Fruit fly (Drosophila melanogaster): ENCODE results near the gene CG4116.

Gene CG4116

dm6 chrX:3044798-3045197, 22.6 kb downstream of the CG4116 start:
- peak; percentile 66 for TF ChIP-seq h (GFP tag; optimal IDR thresholded peaks at IDR 0.05)
- TF ChIP-seq br (GFP tag; optimal IDR thresholded peaks at IDR 0.05): peak; percentile 57
- TF ChIP-seq OdsH (GFP tag; optimal IDR thresholded peaks at IDR 0.05): peak; percentile 45
- peak; percentile 68 for TF ChIP-seq ey (GFP tag; optimal IDR thresholded peaks at IDR 0.05)
- no peak for TF ChIP-seq dsf (GFP tag; optimal IDR thresholded peaks at IDR 0.05; ENCODE audit: borderline replicate concordance)
- TF ChIP-seq Vsx2 (GFP tag; optimal IDR thresholded peaks at IDR 0.05; ENCODE audit: partially characterized antibody): no peak
- TF ChIP-seq sv (GFP tag; optimal IDR thresholded peaks at IDR 0.05): no peak
- TF ChIP-seq HLH106 (tag; optimal IDR thresholded peaks at IDR 0.05): peak; percentile 52
- no peak for TF ChIP-seq sage (GFP tag; optimal IDR thresholded peaks at IDR 0.05)
- no peak for TF ChIP-seq tai (GFP tag; optimal IDR thresholded peaks at IDR 0.05)
- peak; percentile 41 for TF ChIP-seq Hnf4 (GFP tag; optimal IDR thresholded peaks at IDR 0.05)
- peak; percentile 59 for TF ChIP-seq rgr (GFP tag; optimal IDR thresholded peaks at IDR 0.05)
- no peak for TF ChIP-seq usp (GFP tag; optimal IDR thresholded peaks at IDR 0.05)
- no peak for TF ChIP-seq Rel (GFP tag; optimal IDR thresholded peaks at IDR 0.05)
- TF ChIP-seq Rel (tag; optimal IDR thresholded peaks at IDR 0.05): peak; percentile 0
- no peak for TF ChIP-seq brk (GFP tag; optimal IDR thresholded peaks at IDR 0.05)
- TF ChIP-seq woc (GFP tag; optimal IDR thresholded peaks at IDR 0.05): peak; percentile 16
- peak; percentile 34 for TF ChIP-seq fru (GFP tag; optimal IDR thresholded peaks at IDR 0.05)
- TF ChIP-seq Dfd (GFP tag; optimal IDR thresholded peaks at IDR 0.05): no peak
- peak in 1 of 2 experiments; percentile 44 for TF ChIP-seq foxo (GFP tag; optimal IDR thresholded peaks at IDR 0.05)
- TF ChIP-seq psq (GFP tag; optimal IDR thresholded peaks at IDR 0.05): peak; percentile 2
- peak; percentile 34 for TF ChIP-seq Sp1 (GFP tag; optimal IDR thresholded peaks at IDR 0.05)

- TF ChIP-seq Hr83 (GFP tag; optimal IDR thresholded peaks at IDR 0.05; ENCODE audit: poor library complexity, severe bottlenecking) (no peak), Dfd (GFP tag; optimal IDR thresholded peaks at IDR 0.05) (no peak), Sp1 (GFP tag; optimal IDR thresholded peaks at IDR 0.05) (no peak), Dif (GFP tag; optimal IDR thresholded peaks at IDR 0.05; ENCODE audit: partially characterized antibody) (no peak), psq (GFP tag; optimal IDR thresholded peaks at IDR 0.05) (no peak), sage (GFP tag; optimal IDR thresholded peaks at IDR 0.05) (no peak), woc (GFP tag; optimal IDR thresholded peaks at IDR 0.05) (no peak), jim (GFP tag; optimal IDR thresholded peaks at IDR 0.05) (no peak), HLH106 (tag; optimal IDR thresholded peaks at IDR 0.05) (no peak)
These were observed 24.5 kb downstream of the CG4116 start for dm6 chrX:3042737-3043307.

dm6 chrX:3041057-3041473, 26.3 kb downstream of the CG4116 start:
- TF ChIP-seq psq (GFP tag; optimal IDR thresholded peaks at IDR 0.05): peak; percentile 85
- TF ChIP-seq Vsx2 (GFP tag; optimal IDR thresholded peaks at IDR 0.05; ENCODE audit: partially characterized antibody): no peak
- TF ChIP-seq OdsH (GFP tag; optimal IDR thresholded peaks at IDR 0.05): peak; percentile 88
- TF ChIP-seq CG32264 (GFP tag; optimal IDR thresholded peaks at IDR 0.05): peak; percentile 31
- TF ChIP-seq Jra (GFP tag; optimal IDR thresholded peaks at IDR 0.05): peak; percentile 60
- TF ChIP-seq ey (GFP tag; optimal IDR thresholded peaks at IDR 0.05): peak; percentile 79
- peak; percentile 62 for TF ChIP-seq CG9705 (GFP tag; optimal IDR thresholded peaks at IDR 0.05)
- no peak for TF ChIP-seq Myc (optimal IDR thresholded peaks at IDR 0.05)
- peak; percentile 13 for TF ChIP-seq tai (GFP tag; optimal IDR thresholded peaks at IDR 0.05)
- TF ChIP-seq br (GFP tag; optimal IDR thresholded peaks at IDR 0.05): peak; percentile 77
- TF ChIP-seq h (GFP tag; optimal IDR thresholded peaks at IDR 0.05): peak; percentile 86
- TF ChIP-seq Hr78 (GFP tag; optimal IDR thresholded peaks at IDR 0.05): no peak
- TF ChIP-seq sage (GFP tag; optimal IDR thresholded peaks at IDR 0.05): no peak
- peak; percentile 85 for TF ChIP-seq rgr (GFP tag; optimal IDR thresholded peaks at IDR 0.05)
- TF ChIP-seq jim (GFP tag; optimal IDR thresholded peaks at IDR 0.05): no peak
- peak; percentile 74 for TF ChIP-seq dmrt93B (GFP tag; optimal IDR thresholded peaks at IDR 0.05)
- TF ChIP-seq Sp1 (GFP tag; optimal IDR thresholded peaks at IDR 0.05): peak; percentile 95
- TF ChIP-seq dl (GFP tag; optimal IDR thresholded peaks at IDR 0.05; ENCODE audit: insufficient read depth in 1 of 2, partially characterized antibody in 2 of 2): no peak
- TF ChIP-seq Hnf4 (GFP tag; optimal IDR thresholded peaks at IDR 0.05): peak; percentile 70
- peak in 1 of 2 experiments; percentile 90 for TF ChIP-seq foxo (GFP tag; optimal IDR thresholded peaks at IDR 0.05)
- TF ChIP-seq dsf (GFP tag; optimal IDR thresholded peaks at IDR 0.05; ENCODE audit: borderline replicate concordance): peak; percentile 26
- no peak for TF ChIP-seq Abd-B (GFP tag; optimal IDR thresholded peaks at IDR 0.05)
- peak; percentile 55 for TF ChIP-seq Dfd (GFP tag; optimal IDR thresholded peaks at IDR 0.05)
- TF ChIP-seq woc (GFP tag; optimal IDR thresholded peaks at IDR 0.05): peak; percentile 63
- TF ChIP-seq GATAd (GFP tag; optimal IDR thresholded peaks at IDR 0.05): peak; percentile 21
- no peak for TF ChIP-seq Rel (GFP tag; optimal IDR thresholded peaks at IDR 0.05)
- TF ChIP-seq Rel (tag; optimal IDR thresholded peaks at IDR 0.05): peak; percentile 52
- peak; percentile 95 for TF ChIP-seq HLH106 (tag; optimal IDR thresholded peaks at IDR 0.05)
- TF ChIP-seq brk (GFP tag; optimal IDR thresholded peaks at IDR 0.05): peak; percentile 72
- peak; percentile 87 for TF ChIP-seq fru (GFP tag; optimal IDR thresholded peaks at IDR 0.05)
- TF ChIP-seq N (GFP tag; optimal IDR thresholded peaks at IDR 0.05): no peak
- TF ChIP-seq usp (GFP tag; optimal IDR thresholded peaks at IDR 0.05): no peak
